Worm (Caenorhabditis elegans) whole organism, mixed stage, embryonic: ENCODE measurements around the gene srsx-10.

Experiments used
- bed-3 ChIP-seq: fragments of 200-800 bp; sonication (Bioruptor generic); optimal IDR thresholded peaks from 3 replicates; lab custom pipeline; 2018; ENCODE audit warnings: mild to moderate bottlenecking, missing genetic modification characterization, moderate library complexity, missing compliant biosample characterization
- ceh-43 ChIP-seq: fragments of 200-800 bp; sonication (Bioruptor generic); optimal IDR thresholded peaks from 2 replicates; lab custom pipeline; 2018; ENCODE audit warnings: mild to moderate bottlenecking, missing genetic modification characterization, moderate library complexity, missing compliant biosample characterization
- cnd-1 ChIP-seq: fragments of 200-800 bp; sonication (Bioruptor generic); optimal IDR thresholded peaks from 2 replicates; lab custom pipeline; 2018; ENCODE audit warnings: mild to moderate bottlenecking, missing genetic modification characterization, missing compliant biosample characterization
- drap-1 ChIP-seq: fragments of 200-800 bp; sonication (Bioruptor generic); optimal IDR thresholded peaks from 3 replicates; lab custom pipeline; 2018; ENCODE audit warnings: mild to moderate bottlenecking, missing genetic modification characterization, missing compliant biosample characterization
- elt-1 ChIP-seq: sonication (generic microtip); optimal IDR thresholded peaks from 2 replicates; lab custom pipeline; 2017; ENCODE audit warnings: missing genetic modification characterization, mild to moderate bottlenecking, missing compliant biosample characterization, antibody characterized with exemption, moderate library complexity, borderline replicate concordance; ENCODE audit not compliant: insufficient read depth
- elt-3 ChIP-seq: fragments of 150-350 bp; optimal IDR thresholded peaks from 2 replicates; lab custom pipeline; 2014; ENCODE audit warnings: missing biosample characterization, missing genetic modification characterization
- hlh-1 ChIP-seq: fragments of 150-350 bp; optimal IDR thresholded peaks from 2 replicates; lab custom pipeline; 2014; ENCODE audit warnings: missing biosample characterization, missing genetic modification reagents, missing genetic modification characterization
- mab-5 ChIP-seq: fragments of 150-350 bp; optimal IDR thresholded peaks from 2 replicates; lab custom pipeline; 2014; ENCODE audit warnings: missing biosample characterization, missing genetic modification characterization
- mep-1 ChIP-seq: fragments of 150-350 bp; optimal IDR thresholded peaks from 2 replicates; lab custom pipeline; 2017; ENCODE audit warnings: missing biosample characterization, missing genetic modification reagents, missing genetic modification characterization, inconsistent platforms
- nhr-2 ChIP-seq: fragments of 150-350 bp; optimal IDR thresholded peaks from 2 replicates; lab custom pipeline; 2014; ENCODE audit warnings: missing biosample characterization, missing genetic modification characterization
- nhr-76 ChIP-seq: sonication (generic microtip); optimal IDR thresholded peaks from 2 replicates; lab custom pipeline; 2017; ENCODE audit warnings: missing biosample characterization, missing genetic modification characterization
- unc-120 ChIP-seq: sonication (generic microtip); optimal IDR thresholded peaks from 2 replicates; lab custom pipeline; 2017; ENCODE audit warnings: missing genetic modification characterization, missing compliant biosample characterization; ENCODE audit not compliant: poor library complexity, severe bottlenecking
- unc-62 ChIP-seq: fragments of 150-350 bp; optimal IDR thresholded peaks from 2 replicates; lab custom pipeline; 2014; ENCODE audit warnings: missing biosample characterization, missing genetic modification reagents, missing genetic modification characterization

- TF ChIP-seq hlh-1 (tag; lab: Kevin White, UChicago) (no peak), mep-1 (tag; lab: Kevin White, UChicago) (no peak), mab-5 (tag; lab: Kevin White, UChicago) (no peak), nhr-2 (tag; lab: Kevin White, UChicago) (no peak), unc-120 (tag; lab: Kevin White, UChicago) (no peak), elt-1 (tag; lab: Kevin White, UChicago) (no peak), cnd-1 (no peak), bed-3 (GFP tag; lab: Kevin White, UChicago) (no peak), ceh-43 (GFP tag; lab: Kevin White, UChicago) (no peak), unc-62 (GFP tag; lab: Kevin White, UChicago) (no peak), nhr-76 (tag; lab: Kevin White, UChicago) (no peak), elt-3 (no peak), drap-1 (no peak)
Observed at ce11 chrV:4926371-4926770, 48.2 kb downstream of the srsx-10 start, which contains the start of gene srh-21.
